Worm (Caenorhabditis elegans) whole organism, mixed stage, embryonic: ENCODE measurements around the gene acs-1.

Experiments used
- M03D4.4 ChIP-seq: sonication (generic microtip); optimal IDR thresholded peaks from 2 replicates; lab custom pipeline; 2017; ENCODE audit warnings: mild to moderate bottlenecking, missing genetic modification characterization, missing compliant biosample characterization
- bed-3 ChIP-seq: fragments of 200-800 bp; sonication (Bioruptor generic); optimal IDR thresholded peaks from 3 replicates; lab custom pipeline; 2018; ENCODE audit warnings: mild to moderate bottlenecking, missing genetic modification characterization, moderate library complexity, missing compliant biosample characterization
- ceh-83 ChIP-seq: fragments of 200-800 bp; sonication (Bioruptor generic); optimal IDR thresholded peaks from 2 replicates; lab custom pipeline; 2018; ENCODE audit warnings: mild to moderate bottlenecking, missing genetic modification characterization, missing compliant biosample characterization
- lin-13 ChIP-seq: fragments of 150-350 bp; optimal IDR thresholded peaks from 2 replicates; lab custom pipeline; 2014; ENCODE audit warnings: missing biosample characterization, missing genetic modification characterization
- mab-5 ChIP-seq: fragments of 150-350 bp; optimal IDR thresholded peaks from 2 replicates; lab custom pipeline; 2014; ENCODE audit warnings: missing biosample characterization, missing genetic modification characterization
- nhr-237 ChIP-seq: fragments of 150-350 bp; optimal IDR thresholded peaks from 2 replicates; lab custom pipeline; 2014; ENCODE audit warnings: missing biosample characterization, missing genetic modification characterization
- nhr-28 ChIP-seq: fragments of 150-350 bp; optimal IDR thresholded peaks from 2 replicates; lab custom pipeline; 2014; ENCODE audit warnings: missing biosample characterization, missing genetic modification characterization
- sem-2 ChIP-seq: fragments of 200-800 bp; sonication (Bioruptor generic); optimal IDR thresholded peaks from 2 replicates; lab custom pipeline; 2018; ENCODE audit warnings: mild to moderate bottlenecking, missing genetic modification characterization, missing compliant biosample characterization
- sptf-1 ChIP-seq: sonication (generic microtip); optimal IDR thresholded peaks from 2 replicates; lab custom pipeline; 2017; ENCODE audit warnings: mild to moderate bottlenecking, missing genetic modification characterization, moderate library complexity, missing compliant biosample characterization
- unc-62 ChIP-seq: fragments of 150-350 bp; optimal IDR thresholded peaks from 2 replicates; lab custom pipeline; 2014; ENCODE audit warnings: missing biosample characterization, missing genetic modification reagents, missing genetic modification characterization
- ztf-11 ChIP-seq: fragments of 150-350 bp; optimal IDR thresholded peaks from 2 replicates; lab custom pipeline; 2014; ENCODE audit warnings: missing biosample characterization, missing genetic modification characterization

DNA sequence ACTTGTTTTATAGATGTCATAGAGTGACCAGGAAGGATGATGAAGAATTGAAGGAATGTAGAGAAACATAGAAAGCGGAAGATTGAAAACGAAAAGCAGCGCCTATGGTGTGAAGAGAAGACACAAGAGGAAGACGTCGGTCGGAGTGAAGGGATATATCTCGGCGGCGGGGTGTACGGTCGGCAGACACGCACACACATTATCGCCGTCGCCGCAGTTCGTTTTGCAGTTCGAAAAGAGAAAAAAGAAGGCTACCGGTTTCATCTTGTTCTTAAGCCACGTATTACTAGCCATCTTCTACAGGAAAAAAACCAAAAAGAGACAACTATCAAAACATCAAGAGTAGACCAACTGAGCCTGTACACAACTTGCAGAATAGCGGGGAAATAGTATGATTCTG lies 11.4 kb upstream of the acs-1 start:
- TF ChIP-seq sem-2 (GFP tag; lab: Kevin White, UChicago) (no peak), sptf-1 (tag; lab: Kevin White, UChicago) (no peak), ztf-11 (no peak), unc-62 (GFP tag; lab: Kevin White, UChicago) (no peak), M03D4.4 (no peak), ceh-83 (no peak), nhr-28 (tag; lab: Kevin White, UChicago) (no peak), lin-13 (no peak), nhr-237 (tag; lab: Kevin White, UChicago) (no peak), bed-3 (GFP tag; lab: Kevin White, UChicago) (no peak), mab-5 (tag; lab: Kevin White, UChicago) (no peak)
